Worm (Caenorhabditis elegans) whole organism, early embryonic: ENCODE measurements around the gene ZK177.12.

Experiments used
- F13C5.2 ChIP-seq: sonication (generic microtip); optimal IDR thresholded peaks from 2 replicates; lab custom pipeline; 2017; ENCODE audit warnings: mild to moderate bottlenecking, missing genetic modification characterization, inconsistent platforms, missing compliant biosample characterization
- ama-1 ChIP-seq: fragments of 150-350 bp; optimal IDR thresholded peaks from 2 replicates; lab custom pipeline; 2014
- hmbx-1 ChIP-seq: sonication (generic microtip); optimal IDR thresholded peaks from 2 replicates; lab custom pipeline; 2016; ENCODE audit warnings: mild to moderate bottlenecking, missing genetic modification characterization, missing compliant biosample characterization
- hmg-4 ChIP-seq: fragments of 200-800 bp; sonication (Bioruptor generic); optimal IDR thresholded peaks from 2 replicates; lab custom pipeline; 2018; ENCODE audit warnings: mild to moderate bottlenecking, missing genetic modification characterization, missing compliant biosample characterization
- tbx-11 ChIP-seq: fragments of 200-800 bp; sonication (Bioruptor generic); IDR thresholded peaks from 2 replicates; pipeline ENCODE4 v1.3.6; 2022; ENCODE audit warnings: missing genetic modification characterization, missing compliant biosample characterization

DNA sequence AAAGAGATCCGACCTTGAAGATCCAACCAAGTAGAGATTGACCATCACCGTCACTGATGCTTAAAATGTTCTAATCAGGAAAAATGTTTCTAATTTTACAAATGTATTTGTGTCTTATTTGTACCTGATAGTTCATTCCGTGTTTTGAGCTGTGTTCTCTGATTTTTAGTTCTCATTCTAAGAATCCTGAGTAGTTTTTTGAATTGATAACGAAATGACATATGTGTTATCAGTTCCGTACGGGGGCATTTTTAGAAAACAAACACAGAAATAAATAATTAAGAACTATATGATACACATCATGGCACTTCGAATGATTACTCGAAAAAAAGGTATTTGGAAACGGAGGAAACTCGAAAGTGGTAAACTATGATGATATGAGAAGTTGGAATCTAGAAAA lies 34.0 kb downstream of the ZK177.12 start:
- TF ChIP-seq hmg-4 (GFP tag; lab: Kevin White, UChicago) (no peak), ama-1 (lab: Kevin White, UChicago) (no peak), F13C5.2 (no peak), hmbx-1 (no peak), tbx-11 (GFP tag; lab: Robert Waterston, UW) (no peak)
